Worm (Caenorhabditis elegans): ENCODE data around the gene Y67D8B.3.

Gene Y67D8B.3

ce11 chrIV:3199041-3199440, 3.0 kb downstream of the Y67D8B.3 start:
- no peak for TF ChIP-seq tbx-7 (tag; optimal IDR thresholded peaks at IDR 0.05)
- no peak for TF ChIP-seq eyg-1 (tag; optimal IDR thresholded peaks at IDR 0.05)
- no peak for TF ChIP-seq ceh-6 (GFP tag; optimal IDR thresholded peaks at IDR 0.05)
- no peak for TF ChIP-seq ceh-14 (tag; optimal IDR thresholded peaks at IDR 0.05)
- no peak for TF ChIP-seq unc-42 (tag; optimal IDR thresholded peaks at IDR 0.05)
- no peak for TF ChIP-seq sox-4 (tag; optimal IDR thresholded peaks at IDR 0.05)
- TF ChIP-seq K02D7.2 (tag; optimal IDR thresholded peaks at IDR 0.05) = no peak
- TF ChIP-seq F13H6.1 (tag; optimal IDR thresholded peaks at IDR 0.05) = no peak
- no peak for TF ChIP-seq che-1 (tag; optimal IDR thresholded peaks at IDR 0.05)
- TF ChIP-seq lim-6 (tag; optimal IDR thresholded peaks at IDR 0.05) = no peak
- TF ChIP-seq ceh-9 (tag; optimal IDR thresholded peaks at IDR 0.05) = no peak
- no peak for TF ChIP-seq unc-86 (tag; optimal IDR thresholded peaks at IDR 0.05)
- no peak for TF ChIP-seq hlh-30 (tag; optimal IDR thresholded peaks at IDR 0.05; ENCODE audit: insufficient read depth)
- no peak for TF ChIP-seq mec-3 (tag; optimal IDR thresholded peaks at IDR 0.05; ENCODE audit: borderline replicate concordance)
- TF ChIP-seq unc-55 (GFP tag; optimal IDR thresholded peaks at IDR 0.05) = no peak
- TF ChIP-seq ceh-34 (tag; optimal IDR thresholded peaks at IDR 0.05) = no peak
- TF ChIP-seq pros-1 (tag; optimal IDR thresholded peaks at IDR 0.05) = no peak
- TF ChIP-seq ets-4 (tag; optimal IDR thresholded peaks at IDR 0.05) = no peak
- TF ChIP-seq ahr-1 (tag; optimal IDR thresholded peaks at IDR 0.05) = no peak

ce11 chrIV:3196367-3196766, 5.6 kb downstream of the Y67D8B.3 start:
- TF ChIP-seq tbx-2 (tag; optimal IDR thresholded peaks at IDR 0.05) = no peak
- TF ChIP-seq pag-3 (tag; optimal IDR thresholded peaks at IDR 0.05; ENCODE audit: borderline replicate concordance) = no peak
- TF ChIP-seq dmd-4 (tag; optimal IDR thresholded peaks at IDR 0.05; ENCODE audit: borderline replicate concordance) = no peak
- no peak for TF ChIP-seq ceh-24 (tag; optimal IDR thresholded peaks at IDR 0.05)
- TF ChIP-seq npax-4 (tag; optimal IDR thresholded peaks at IDR 0.05) = no peak
- no peak for TF ChIP-seq ama-1 (optimal IDR thresholded peaks at IDR 0.05)

- TF ChIP-seq lim-6 (tag; optimal IDR thresholded peaks at IDR 0.05) (no peak), madf-2 (tag; optimal IDR thresholded peaks at IDR 0.05) (no peak), T23F11.4 (GFP tag; optimal IDR thresholded peaks at IDR 0.05) (no peak), ztf-16 (tag; optimal IDR thresholded peaks at IDR 0.05) (no peak), fkh-6 (tag; optimal IDR thresholded peaks at IDR 0.05) (no peak), C38D4.7 (GFP tag; optimal IDR thresholded peaks at IDR 0.05) (no peak), elt-2 (tag; optimal IDR thresholded peaks at IDR 0.05) (no peak), ceh-45 (GFP tag; IDR thresholded peaks at IDR 0.05) (no peak), ceh-31 (tag; optimal IDR thresholded peaks at IDR 0.05) (no peak), unc-42 (tag; optimal IDR thresholded peaks at IDR 0.05) (no peak), pat-9 (tag; optimal IDR thresholded peaks at IDR 0.05) (no peak), ttx-3 (tag; optimal IDR thresholded peaks at IDR 0.05) (no peak), ref-2 (tag; optimal IDR thresholded peaks at IDR 0.05) (no peak), dmd-4 (tag; optimal IDR thresholded peaks at IDR 0.05; ENCODE audit: borderline replicate concordance) (no peak), ceh-14 (tag; optimal IDR thresholded peaks at IDR 0.05) (no peak), hlh-8 (tag; optimal IDR thresholded peaks at IDR 0.05) (no peak), hlh-13 (GFP tag; optimal IDR thresholded peaks at IDR 0.05) (no peak), ceh-2 (tag; optimal IDR thresholded peaks at IDR 0.05) (no peak)
These were observed 10.5 kb downstream of the Y67D8B.3 start, which contains the start of gene Y67D8B.2 for ce11 chrIV:3191466-3191865. TSS of gene Y67D8B.2 (minus strand) at chrIV:3191566.

- TF ChIP-seq lim-6 (tag; optimal IDR thresholded peaks at IDR 0.05) (no peak), ceh-22 (tag; optimal IDR thresholded peaks at IDR 0.05) (no peak), nhr-232 (tag; optimal IDR thresholded peaks at IDR 0.05) (no peak), ceh-45 (GFP tag; IDR thresholded peaks at IDR 0.05) (no peak), ttx-3 (tag; optimal IDR thresholded peaks at IDR 0.05) (no peak), mec-3 (tag; optimal IDR thresholded peaks at IDR 0.05; ENCODE audit: borderline replicate concordance) (no peak), nfya-1 (tag; optimal IDR thresholded peaks at IDR 0.05) (no peak)
These were observed 19.1 kb downstream of the Y67D8B.3 start for ce11 chrIV:3182920-3183319.

All from whole organism, late embryonic.